Fruit fly (Drosophila melanogaster) whole organism, embryonic: ENCODE measurements around the gene MED4.
A peak's percentile ranks its signal among the peaks of the same experiment; 100 is the strongest.

Experiments used
- Awh ChIP-seq: fragments of 200-800 bp; sonication (Bioruptor generic); IDR thresholded peaks from 2 replicates; pipeline ENCODE4, ENCODE4 v1.3.6; 2022; ENCODE audit warnings: missing biosample characterization, missing genetic modification characterization
- BEAF-32 ChIP-seq: fragments of 200-800 bp; sonication (Bioruptor generic); optimal IDR thresholded peaks from 3 replicates; lab custom pipeline; 2017; ENCODE audit warnings: missing biosample characterization, missing genetic modification characterization, mild to moderate bottlenecking, moderate library complexity, missing genetic modification reagents
- Bdp1 ChIP-seq: fragments of 200-800 bp; sonication (Bioruptor generic); optimal IDR thresholded peaks from 3 replicates; lab custom pipeline; 2016; ENCODE audit warnings: missing biosample characterization, missing genetic modification characterization
- CG11093 ChIP-seq: fragments of 200-800 bp; sonication (Bioruptor generic); IDR thresholded peaks from 3 replicates; pipeline ENCODE4 v1.3.6; 2022; ENCODE audit warnings: missing biosample characterization, missing genetic modification characterization
- CG11398 ChIP-seq: fragments of 200-800 bp; sonication (Bioruptor generic); optimal IDR thresholded peaks from 2 replicates; lab custom pipeline; 2016; ENCODE audit warnings: missing biosample characterization, missing genetic modification characterization
- CG11723 ChIP-seq: fragments of 200-800 bp; sonication (Bioruptor generic); optimal IDR thresholded peaks from 2 replicates; lab custom pipeline; 2017; ENCODE audit warnings: missing biosample characterization, mild to moderate bottlenecking, missing genetic modification characterization
- CG15011 ChIP-seq: fragments of 200-800 bp; sonication (Bioruptor generic); optimal IDR thresholded peaks from 3 replicates; lab custom pipeline; 2018; ENCODE audit warnings: missing biosample characterization, mild to moderate bottlenecking, missing genetic modification characterization
- CG15073 ChIP-seq: fragments of 200-800 bp; sonication (Bioruptor generic); optimal IDR thresholded peaks from 2 replicates; lab custom pipeline; 2016; ENCODE audit warnings: missing biosample characterization, missing genetic modification characterization
- CG16813 ChIP-seq: fragments of 200-800 bp; sonication (Bioruptor generic); IDR thresholded peaks from 3 replicates; pipeline ENCODE4 v1.3.6; 2022; ENCODE audit warnings: missing biosample characterization, missing genetic modification characterization; ENCODE audit not compliant: partially characterized antibody
- CG17361 ChIP-seq: fragments of 200-800 bp; sonication (Bioruptor generic); IDR thresholded peaks from 3 replicates; pipeline ENCODE4 v1.3.6; 2022; ENCODE audit warnings: missing biosample characterization, missing genetic modification characterization
- CG17802 ChIP-seq: fragments of 200-800 bp; sonication (Bioruptor generic); optimal IDR thresholded peaks from 2 replicates; lab custom pipeline; 2018; ENCODE audit warnings: missing biosample characterization, mild to moderate bottlenecking, missing genetic modification characterization, moderate library complexity
- CG17829 ChIP-seq: fragments of 200-800 bp; optimal IDR thresholded peaks from 2 replicates; lab custom pipeline; 2019; ENCODE audit warnings: missing biosample characterization, mild to moderate bottlenecking, missing genetic modification characterization, moderate library complexity
- CG30431 ChIP-seq: fragments of 200-800 bp; sonication (Bioruptor generic); optimal IDR thresholded peaks from 2 replicates; lab custom pipeline; 2017; ENCODE audit warnings: missing biosample characterization, missing genetic modification characterization
- CG3163 ChIP-seq: fragments of 200-800 bp; sonication (Bioruptor generic); optimal IDR thresholded peaks from 3 replicates; lab custom pipeline; 2016; ENCODE audit warnings: missing biosample characterization, missing genetic modification characterization
- CG32772 ChIP-seq: fragments of 200-800 bp; sonication (Bioruptor generic); IDR thresholded peaks from 2 replicates; pipeline ENCODE4 v1.3.6; 2022; ENCODE audit warnings: missing biosample characterization, missing genetic modification characterization
- CG3847 ChIP-seq: fragments of 200-800 bp; sonication (Bioruptor generic); IDR thresholded peaks from 2 replicates; pipeline ENCODE4 v1.3.6; 2022; ENCODE audit warnings: missing biosample characterization, missing genetic modification characterization
- CG6683 ChIP-seq: fragments of 200-800 bp; sonication (Bioruptor generic); optimal IDR thresholded peaks from 2 replicates; lab custom pipeline; 2017; ENCODE audit warnings: missing biosample characterization, mild to moderate bottlenecking, missing genetic modification characterization, missing genetic modification reagents
- CG8089 ChIP-seq: fragments of 200-800 bp; sonication (Bioruptor generic); optimal IDR thresholded peaks from 3 replicates; lab custom pipeline; 2016; ENCODE audit warnings: missing biosample characterization, missing genetic modification characterization
- CG8281 ChIP-seq: fragments of 200-800 bp; sonication (Bioruptor generic); optimal IDR thresholded peaks from 2 replicates; lab custom pipeline; 2018; ENCODE audit warnings: missing biosample characterization, mild to moderate bottlenecking, missing genetic modification characterization, moderate library complexity
- CG9876 ChIP-seq: fragments of 200-800 bp; sonication (Bioruptor generic); optimal IDR thresholded peaks from 2 replicates; lab custom pipeline; 2016; ENCODE audit warnings: missing biosample characterization, missing genetic modification characterization
- Camta ChIP-seq: fragments of 200-800 bp; sonication (Bioruptor generic); optimal IDR thresholded peaks from 2 replicates; lab custom pipeline; 2016; ENCODE audit warnings: missing biosample characterization, missing genetic modification characterization
- Chrac-16 ChIP-seq: fragments of 200-800 bp; sonication (Bioruptor generic); optimal IDR thresholded peaks from 3 replicates; lab custom pipeline; 2016; ENCODE audit warnings: missing biosample characterization, missing genetic modification characterization
- D19A ChIP-seq: fragments of 200-800 bp; optimal IDR thresholded peaks from 3 replicates; lab custom pipeline; 2019; ENCODE audit warnings: missing biosample characterization, mild to moderate bottlenecking, missing genetic modification characterization, moderate library complexity
- Dll ChIP-seq: fragments of 200-800 bp; sonication (Bioruptor generic); IDR thresholded peaks from 4 replicates; pipeline ENCODE4 v1.3.6; 2022; ENCODE audit warnings: missing biosample characterization, missing genetic modification characterization; ENCODE audit not compliant: partially characterized antibody
- Drgx ChIP-seq: fragments of 200-800 bp; sonication (Bioruptor generic); IDR thresholded peaks from 2 replicates; pipeline ENCODE4 v1.3.6; 2022; ENCODE audit warnings: missing biosample characterization, missing genetic modification characterization
- Hey ChIP-seq: fragments of 200-800 bp; sonication (Bioruptor generic); optimal IDR thresholded peaks from 3 replicates; lab custom pipeline; 2018; ENCODE audit warnings: missing biosample characterization, mild to moderate bottlenecking, missing genetic modification characterization
- Optix ChIP-seq: fragments of 200-800 bp; sonication (Bioruptor generic); IDR thresholded peaks from 3 replicates; pipeline ENCODE4 v1.3.6; 2022; ENCODE audit warnings: missing biosample characterization, missing genetic modification characterization
- Scr ChIP-seq: fragments of 200-800 bp; sonication (Bioruptor generic); IDR thresholded peaks from 2 replicates; pipeline ENCODE4 v1.3.6; 2022; ENCODE audit warnings: missing biosample characterization, missing genetic modification characterization; ENCODE audit not compliant: partially characterized antibody
- Six4 ChIP-seq: fragments of 200-800 bp; sonication (Bioruptor generic); optimal IDR thresholded peaks from 2 replicates; lab custom pipeline; 2016; ENCODE audit warnings: missing biosample characterization, missing genetic modification characterization
- Sry-β ChIP-seq: fragments of 200-800 bp; sonication (Bioruptor generic); optimal IDR thresholded peaks from 2 replicates; lab custom pipeline; 2018; ENCODE audit warnings: missing biosample characterization, mild to moderate bottlenecking, missing genetic modification characterization, moderate library complexity
- Trl ChIP-seq, 3 experiments: fragments of >200 bp in 2 of 3; fragments of 200-800 bp in 1 of 3; sonication (Bioruptor generic) in 1 of 3; optimal IDR thresholded peaks; 2 replicates in 1 of 3; 3 replicates in 2 of 3; lab custom pipeline; 2016 to 2017; ENCODE audit warnings: missing biosample characterization in 1 of 3, missing genetic modification characterization in 1 of 3
- Xbp1 ChIP-seq: fragments of 200-800 bp; sonication (Bioruptor generic); optimal IDR thresholded peaks from 3 replicates; lab custom pipeline; 2016; ENCODE audit warnings: missing biosample characterization, mild to moderate bottlenecking, missing genetic modification characterization
- ab ChIP-seq: fragments of 200-800 bp; sonication (Bioruptor generic); optimal IDR thresholded peaks from 2 replicates; lab custom pipeline; 2016; ENCODE audit warnings: missing biosample characterization, missing genetic modification characterization
- abd-A ChIP-seq: fragments of 200-800 bp; sonication (Bioruptor generic); optimal IDR thresholded peaks from 3 replicates; lab custom pipeline; 2019; ENCODE audit warnings: missing biosample characterization, mild to moderate bottlenecking, missing genetic modification characterization, moderate library complexity
- bbx ChIP-seq: fragments of 200-800 bp; sonication (Bioruptor generic); IDR thresholded peaks from 2 replicates; pipeline ENCODE4 v1.3.6; 2022; ENCODE audit warnings: missing biosample characterization, missing genetic modification characterization; ENCODE audit not compliant: partially characterized antibody
- bigmax ChIP-seq: fragments of 200-800 bp; sonication (Bioruptor generic); optimal IDR thresholded peaks from 2 replicates; lab custom pipeline; 2018; ENCODE audit warnings: missing biosample characterization, mild to moderate bottlenecking, missing genetic modification characterization
- cad ChIP-seq: fragments of >200 bp; optimal IDR thresholded peaks from 2 replicates; lab custom pipeline; 2017; ENCODE audit warnings: missing biosample characterization, missing genetic modification characterization
- ci ChIP-seq: fragments of 200-800 bp; sonication (Bioruptor generic); IDR thresholded peaks from 3 replicates; pipeline ENCODE4 v1.3.6; 2022; ENCODE audit warnings: missing biosample characterization, missing genetic modification characterization
- crc ChIP-seq: fragments of 200-800 bp; sonication (Bioruptor generic); optimal IDR thresholded peaks from 2 replicates; lab custom pipeline; 2016; ENCODE audit warnings: missing biosample characterization, missing genetic modification characterization
- crp ChIP-seq, 2 experiments: fragments of 200-800 bp; sonication (Bioruptor generic); optimal IDR thresholded peaks; 2 replicates in 1 of 2; 3 replicates in 1 of 2; lab custom pipeline; 2017; ENCODE audit warnings: missing biosample characterization in 2 of 2, missing genetic modification characterization in 2 of 2, mild to moderate bottlenecking in 1 of 2, moderate library complexity in 1 of 2
- dan ChIP-seq: fragments of 200-800 bp; sonication (Bioruptor generic); IDR thresholded peaks from 2 replicates; pipeline ENCODE4 v1.3.6; 2022; ENCODE audit warnings: missing biosample characterization, missing genetic modification characterization
- dmrt11E ChIP-seq: fragments of 200-800 bp; sonication (Bioruptor generic); optimal IDR thresholded peaks from 3 replicates; lab custom pipeline; 2018; ENCODE audit warnings: missing biosample characterization, mild to moderate bottlenecking, missing genetic modification characterization, moderate library complexity
- gfzf ChIP-seq: fragments of 200-800 bp; sonication (Bioruptor generic); optimal IDR thresholded peaks from 2 replicates; lab custom pipeline; 2016; ENCODE audit warnings: missing biosample characterization, mild to moderate bottlenecking, missing genetic modification characterization, moderate library complexity
- gt ChIP-seq: fragments of 200-800 bp; sonication (Bioruptor generic); IDR thresholded peaks from 2 replicates; pipeline ENCODE4 v1.3.6; 2022; ENCODE audit warnings: missing biosample characterization, missing genetic modification characterization
- her ChIP-seq: fragments of 200-800 bp; sonication (Bioruptor generic); optimal IDR thresholded peaks from 2 replicates; lab custom pipeline; 2016; ENCODE audit warnings: missing biosample characterization, missing genetic modification characterization
- pros ChIP-seq: fragments of 200-800 bp; sonication (Bioruptor generic); optimal IDR thresholded peaks from 3 replicates; lab custom pipeline; 2019; ENCODE audit warnings: missing biosample characterization, mild to moderate bottlenecking, missing genetic modification characterization, moderate library complexity
- pzg ChIP-seq: fragments of 200-800 bp; sonication (Bioruptor generic); optimal IDR thresholded peaks from 3 replicates; lab custom pipeline; 2018; ENCODE audit warnings: missing biosample characterization, mild to moderate bottlenecking, missing genetic modification characterization, moderate library complexity
- slp2 ChIP-seq: fragments of 200-800 bp; sonication (Bioruptor generic); optimal IDR thresholded peaks from 2 replicates; lab custom pipeline; 2016; ENCODE audit warnings: missing biosample characterization, missing genetic modification characterization
- unc-4 ChIP-seq: fragments of 200-800 bp; sonication (Bioruptor generic); IDR thresholded peaks from 2 replicates; pipeline ENCODE4 v1.3.6; 2022; ENCODE audit warnings: missing biosample characterization, missing genetic modification characterization; ENCODE audit not compliant: partially characterized antibody
- z ChIP-seq: fragments of 200-800 bp; sonication (Bioruptor generic); IDR thresholded peaks from 3 replicates; pipeline ENCODE4 v1.3.6; 2022; ENCODE audit warnings: missing biosample characterization, missing genetic modification characterization

Gene MED4

DNA sequence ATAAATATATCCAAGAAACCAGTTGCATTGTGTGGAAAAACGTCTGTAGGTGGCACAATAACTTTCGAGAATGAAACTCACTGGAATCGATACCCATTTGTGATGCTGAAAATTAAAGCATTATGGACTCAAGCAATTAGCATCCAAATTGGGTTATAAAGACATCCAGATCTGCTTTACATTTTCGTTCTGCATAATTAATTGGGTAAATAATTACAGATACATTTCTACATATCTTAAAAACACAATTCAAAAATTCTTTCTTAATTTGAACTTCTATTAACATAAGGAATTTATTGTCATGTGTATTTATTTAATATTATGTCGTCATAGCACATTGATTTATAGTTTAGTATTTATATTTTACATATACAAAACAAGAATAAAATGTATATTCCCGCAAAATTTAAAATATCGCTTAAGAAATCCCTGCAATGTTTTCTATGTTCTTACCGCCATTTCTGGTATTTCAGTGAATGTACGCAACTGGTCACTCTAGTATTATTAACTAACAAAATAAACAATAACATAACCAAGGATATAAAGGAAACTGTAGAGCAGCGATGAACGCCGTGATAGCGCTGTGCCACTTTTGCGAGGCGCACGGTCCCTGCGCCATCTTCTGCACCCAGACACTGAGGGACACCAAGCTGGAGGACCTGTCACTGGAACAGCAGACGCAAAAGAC is 12.1 kb downstream of the MED4 start, which contains the start of the genes CG14829 and BHD (continued):
- no peak for TF ChIP-seq cad (GFP tag; lab: Kevin White, UChicago)
- TF ChIP-seq Hey (tag; lab: Kevin White, UChicago), result no peak
- TF ChIP-seq Optix (GFP tag; lab: Robert Waterston, UW), result no peak
- TF ChIP-seq CG8281 (tag; lab: Kevin White, UChicago), result no peak
- no peak for TF ChIP-seq Chrac-16 (GFP tag; lab: Kevin White, UChicago)
- no peak for TF ChIP-seq CG17361 (GFP tag; lab: Robert Waterston, UW)
- peak; percentile 71 for TF ChIP-seq gfzf
- TF ChIP-seq Trl (optimal IDR thresholded peaks at IDR 0.05; lab: Kevin White, UChicago), result no peak
- TF ChIP-seq Trl (GFP tag; optimal IDR thresholded peaks at IDR 0.05; lab: Kevin White, UChicago), result no peak
- no peak for TF ChIP-seq CG3163 (GFP tag; lab: Kevin White, UChicago)
- no peak for TF ChIP-seq Bdp1 (GFP tag; lab: Kevin White, UChicago)
- TF ChIP-seq CG17802, result no peak
- TF ChIP-seq CG9876 (GFP tag; lab: Kevin White, UChicago), result no peak
- TF ChIP-seq pzg, result peak; percentile 48
- no peak for TF ChIP-seq dan (GFP tag; lab: Robert Waterston, UW)
- no peak for TF ChIP-seq CG16813 (GFP tag; lab: Robert Waterston, UW)
- no peak for TF ChIP-seq CG6683 (GFP tag; lab: Kevin White, UChicago)
- no peak for TF ChIP-seq CG32772 (GFP tag; lab: Robert Waterston, UW)
- no peak for TF ChIP-seq CG15073 (GFP tag; lab: Kevin White, UChicago)
- TF ChIP-seq Six4 (GFP tag; lab: Kevin White, UChicago), result no peak
- TF ChIP-seq dmrt11E (tag; lab: Kevin White, UChicago), result no peak
- TF ChIP-seq Dll (GFP tag; lab: Robert Waterston, UW), result peak; percentile 49; the same call in 1 of the 4 replicates
- no peak for TF ChIP-seq CG30431 (GFP tag; lab: Kevin White, UChicago)
- TF ChIP-seq CG15011 (GFP tag; lab: Kevin White, UChicago), result no peak
- no peak for TF ChIP-seq crp (GFP tag; optimal IDR thresholded peaks at IDR 0.05; lab: Kevin White, UChicago)
- TF ChIP-seq her (GFP tag; lab: Kevin White, UChicago), result no peak
- no peak for TF ChIP-seq gt
- TF ChIP-seq bigmax (GFP tag; lab: Kevin White, UChicago), result peak; percentile 61
- no peak for TF ChIP-seq Sry-β (GFP tag; lab: Kevin White, UChicago)
- no peak for TF ChIP-seq Awh
- TF ChIP-seq BEAF-32 (GFP tag; lab: Kevin White, UChicago), result peak; percentile 42
- no peak for TF ChIP-seq CG11723 (GFP tag; lab: Kevin White, UChicago)
- no peak for TF ChIP-seq slp2 (GFP tag; lab: Kevin White, UChicago)
- TF ChIP-seq Drgx (GFP tag; lab: Robert Waterston, UW), result no peak
- 0 out of 2 replicates have a peak, but pooled peaks have one; percentile 14 for TF ChIP-seq unc-4 (GFP tag; lab: Robert Waterston, UW)
- 0 out of 2 replicates have a peak, but pooled peaks have one; percentile 14 for TF ChIP-seq Scr (GFP tag; lab: Robert Waterston, UW)
- TF ChIP-seq ab, result no peak
- TF ChIP-seq crc, result no peak
- no peak for TF ChIP-seq D19A (tag; lab: Kevin White, UChicago)
- no peak for TF ChIP-seq CG11093 (GFP tag; lab: Robert Waterston, UW)
- no peak for TF ChIP-seq CG8089
- TF ChIP-seq Camta (GFP tag; lab: Kevin White, UChicago), result no peak
- TF ChIP-seq abd-A (tag; lab: Kevin White, UChicago), result no peak
- no peak for TF ChIP-seq CG11398 (GFP tag; lab: Kevin White, UChicago)
- TF ChIP-seq CG3847 (GFP tag; lab: Robert Waterston, UW), result no peak
- TF ChIP-seq z (GFP tag; lab: Robert Waterston, UW), result no peak
- TF ChIP-seq bbx, result no peak
- no peak for TF ChIP-seq Xbp1 (GFP tag; lab: Kevin White, UChicago)
- TF ChIP-seq CG17829 (tag; lab: Kevin White, UChicago), result no peak
- TF ChIP-seq pros (GFP tag; lab: Kevin White, UChicago), result no peak
- no peak for TF ChIP-seq ci (GFP tag; lab: Robert Waterston, UW)
